Comparison of ENCODE assay signal across 1 fruit fly cellular context in the genomic region with DNA sequence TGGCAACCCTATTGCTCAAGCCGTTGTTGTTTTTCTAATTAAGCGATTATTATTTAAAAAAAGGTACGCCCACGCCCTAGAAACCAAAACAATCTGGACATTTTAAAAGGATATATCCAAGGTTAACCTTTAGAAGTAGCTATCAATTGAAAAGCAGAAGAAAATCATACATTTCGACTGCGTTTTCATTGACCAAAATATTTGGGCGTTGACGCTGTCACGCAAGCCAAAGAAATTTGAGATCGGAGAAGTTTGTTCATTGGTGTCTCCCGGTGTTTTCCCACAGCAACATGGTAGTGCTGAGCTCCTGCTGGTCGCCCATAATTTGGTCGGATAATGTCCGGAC.
TF ChIP-seq lines count a peak whose summit lies in the region.

Gene pasi1 (plus strand): TSS at position 1 of the 346 bp plus-strand sequence.

TF ChIP-seq in whole organism, embryonic, 481 proteins besides CTCF, POLR2A, EP300 and RAD21 (continued from another document):
- TF ChIP-seq CG17186 (GFP tag; optimal IDR thresholded peaks at IDR 0.05; lab: Kevin White, UChicago) (no peak), sima (GFP tag; optimal IDR thresholded peaks at IDR 0.05; lab: Kevin White, UChicago) (no peak), CG4617 (GFP tag; optimal IDR thresholded peaks at IDR 0.05; lab: Kevin White, UChicago; ENCODE audit: borderline replicate concordance) (peak; percentile 62), CG11695 (GFP tag; IDR thresholded peaks at IDR 0.05; lab: Robert Waterston, UW) (no peak), CG17912 (GFP tag; optimal IDR thresholded peaks at IDR 0.05; lab: Kevin White, UChicago) (no peak), CG12104 (GFP tag; optimal IDR thresholded peaks at IDR 0.05; lab: Kevin White, UChicago) (no peak), BEAF-32 (GFP tag; optimal IDR thresholded peaks at IDR 0.05; lab: Kevin White, UChicago) (peak; percentile 37), YL-1 (GFP tag; optimal IDR thresholded peaks at IDR 0.05; lab: Kevin White, UChicago) (peak; percentile 8), shn (GFP tag; optimal IDR thresholded peaks at IDR 0.05; lab: Kevin White, UChicago) (no peak), CG17385 (GFP tag; optimal IDR thresholded peaks at IDR 0.05; lab: Kevin White, UChicago) (no peak), twi (tag; optimal IDR thresholded peaks at IDR 0.05; lab: Kevin White, UChicago) (no peak), her (GFP tag; optimal IDR thresholded peaks at IDR 0.05; lab: Kevin White, UChicago) (peak; percentile 5), NC2β (GFP tag; optimal IDR thresholded peaks at IDR 0.05; lab: Kevin White, UChicago) (no peak), CG11504 (tag; optimal IDR thresholded peaks at IDR 0.05; lab: Kevin White, UChicago) (no peak), chif (GFP tag; optimal IDR thresholded peaks at IDR 0.05; lab: Kevin White, UChicago) (no peak), Aef1 (GFP tag; IDR thresholded peaks at IDR 0.05; lab: Robert Waterston, UW) (no peak), fd96Cb (tag; optimal IDR thresholded peaks at IDR 0.05; lab: Kevin White, UChicago) (no peak), emc (GFP tag; optimal IDR thresholded peaks at IDR 0.05; lab: Kevin White, UChicago) (no peak), usp (GFP tag; optimal IDR thresholded peaks at IDR 0.05; lab: Kevin White, UChicago) (no peak), H2.0 (GFP tag; IDR thresholded peaks at IDR 0.05; lab: Robert Waterston, UW) (no peak), az2 (GFP tag; optimal IDR thresholded peaks at IDR 0.05; lab: Kevin White, UChicago) (no peak), Scr (GFP tag; IDR thresholded peaks at IDR 0.05; lab: Robert Waterston, UW; ENCODE audit: partially characterized antibody) (peak; percentile 4; the same call in 1 of the 2 replicates), CG8924 (tag; optimal IDR thresholded peaks at IDR 0.05; lab: Kevin White, UChicago) (no peak), Nf-YA (GFP tag; IDR thresholded peaks at IDR 0.05; lab: Robert Waterston, UW) (no peak), danr (GFP tag; IDR thresholded peaks at IDR 0.05; lab: Robert Waterston, UW) (no peak), seq (GFP tag; IDR thresholded peaks at IDR 0.05; lab: Robert Waterston, UW) (no peak), lola (GFP tag; optimal IDR thresholded peaks at IDR 0.05; lab: Kevin White, UChicago) (no peak), Bgb (GFP tag; IDR thresholded peaks at IDR 0.05; lab: Robert Waterston, UW; ENCODE audit: partially characterized antibody) (0 out of 2 replicates have a peak, but pooled peaks have one; percentile 36), ash1 (GFP tag; optimal IDR thresholded peaks at IDR 0.05; lab: Kevin White, UChicago) (no peak), Dad (GFP tag; optimal IDR thresholded peaks at IDR 0.05; lab: Kevin White, UChicago) (no peak), nerfin-2 (GFP tag; IDR thresholded peaks at IDR 0.05; lab: Robert Waterston, UW; ENCODE audit: partially characterized antibody) (no peak), nmo (GFP tag; optimal IDR thresholded peaks at IDR 0.05; lab: Kevin White, UChicago) (no peak), Pdp1 (GFP tag; optimal IDR thresholded peaks at IDR 0.05; lab: Kevin White, UChicago) (no peak), Hr51 (GFP tag; optimal IDR thresholded peaks at IDR 0.05; lab: Kevin White, UChicago) (no peak)
